Worm (Caenorhabditis elegans) whole organism, early embryonic: ENCODE measurements around the gene F56B6.6.

Experiments
- B0310.2 ChIP-seq: sonication (generic microtip); optimal IDR thresholded peaks from 2 replicates; lab custom pipeline; 2016; ENCODE audit warnings: mild to moderate bottlenecking, missing genetic modification characterization, missing compliant biosample characterization
- F13C5.2 ChIP-seq: sonication (generic microtip); optimal IDR thresholded peaks from 2 replicates; lab custom pipeline; 2017; ENCODE audit warnings: mild to moderate bottlenecking, missing genetic modification characterization, inconsistent platforms, missing compliant biosample characterization
- aly-1 ChIP-seq: sonication (generic microtip); optimal IDR thresholded peaks from 2 replicates; lab custom pipeline; 2016; ENCODE audit warnings: missing genetic modification characterization, missing compliant biosample characterization
- ama-1 ChIP-seq: fragments of 150-350 bp; optimal IDR thresholded peaks from 2 replicates; lab custom pipeline; 2014
- ceh-13 ChIP-seq: fragments of 200-800 bp; sonication (Bioruptor generic); optimal IDR thresholded peaks from 2 replicates; lab custom pipeline; 2018; ENCODE audit warnings: mild to moderate bottlenecking, missing genetic modification characterization, missing compliant biosample characterization
- ceh-36 ChIP-seq: sonication (generic microtip); optimal IDR thresholded peaks from 2 replicates; lab custom pipeline; 2016; ENCODE audit warnings: missing genetic modification characterization, inconsistent platforms, missing compliant biosample characterization
- ets-7 ChIP-seq: sonication (generic microtip); optimal IDR thresholded peaks from 2 replicates; lab custom pipeline; 2016; ENCODE audit warnings: missing genotype, missing genetic modification characterization, missing compliant biosample characterization
- flt-1 ChIP-seq: fragments of 200-800 bp; sonication (Bioruptor generic); IDR thresholded peaks from 2 replicates; pipeline ENCODE4 v1.3.6; 2022; ENCODE audit warnings: missing genetic modification characterization, missing compliant biosample characterization
- hmbx-1 ChIP-seq: sonication (generic microtip); optimal IDR thresholded peaks from 2 replicates; lab custom pipeline; 2016; ENCODE audit warnings: mild to moderate bottlenecking, missing genetic modification characterization, missing compliant biosample characterization
- hmg-4 ChIP-seq: fragments of 200-800 bp; sonication (Bioruptor generic); optimal IDR thresholded peaks from 2 replicates; lab custom pipeline; 2018; ENCODE audit warnings: mild to moderate bottlenecking, missing genetic modification characterization, missing compliant biosample characterization
- hnd-1 ChIP-seq: sonication (generic microtip); optimal IDR thresholded peaks from 2 replicates; lab custom pipeline; 2016; ENCODE audit warnings: missing genetic modification characterization, missing compliant biosample characterization
- pes-1 ChIP-seq: fragments of 200-800 bp; sonication (Bioruptor generic); IDR thresholded peaks from 2 replicates; pipeline ENCODE4 v1.3.6; 2022; ENCODE audit warnings: missing genetic modification reagents, missing genetic modification characterization, missing compliant biosample characterization
- scrt-1 ChIP-seq: fragments of 200-800 bp; sonication (Bioruptor generic); IDR thresholded peaks from 2 replicates; pipeline ENCODE4 v1.3.6; 2022; ENCODE audit warnings: missing genetic modification characterization, missing compliant biosample characterization
- sea-1 ChIP-seq: fragments of 200-800 bp; sonication (Bioruptor generic); conservative IDR thresholded peaks from 2 replicates; pipeline ENCODE4 v1.3.6; 2022; ENCODE audit warnings: missing genetic modification characterization, missing compliant biosample characterization
- tbx-11 ChIP-seq: fragments of 200-800 bp; sonication (Bioruptor generic); IDR thresholded peaks from 2 replicates; pipeline ENCODE4 v1.3.6; 2022; ENCODE audit warnings: missing genetic modification characterization, missing compliant biosample characterization
- tbx-37 ChIP-seq: fragments of 200-800 bp; sonication (Bioruptor generic); conservative IDR thresholded peaks from 2 replicates; pipeline ENCODE4 v1.3.6; 2022; ENCODE audit warnings: missing genetic modification reagents, missing genetic modification characterization, missing compliant biosample characterization
- tra-4 ChIP-seq: sonication (generic microtip); optimal IDR thresholded peaks from 2 replicates; lab custom pipeline; 2017; ENCODE audit warnings: missing genetic modification characterization, missing compliant biosample characterization

Gene F56B6.6

DNA sequence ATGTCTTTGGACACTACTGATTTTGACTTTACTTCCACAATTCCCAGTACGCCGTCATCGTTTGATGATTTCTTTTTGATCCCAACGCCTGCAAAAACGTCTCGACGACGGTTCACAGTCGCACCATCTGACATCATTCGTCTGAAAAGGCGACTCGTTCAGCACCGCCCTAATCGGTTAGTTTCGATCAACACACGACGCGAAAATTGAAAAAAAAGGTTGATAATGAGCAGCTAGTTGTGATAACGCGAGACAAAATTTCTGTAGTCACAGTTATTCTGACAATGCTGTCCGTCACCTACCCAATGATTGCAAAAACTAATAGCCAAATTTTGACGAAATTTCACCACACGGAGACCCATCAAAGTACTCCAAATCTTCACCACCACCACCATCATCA is 23.1 kb upstream of the F56B6.6 start:
- TF ChIP-seq ama-1 (lab: Kevin White, UChicago) = no peak

DNA sequence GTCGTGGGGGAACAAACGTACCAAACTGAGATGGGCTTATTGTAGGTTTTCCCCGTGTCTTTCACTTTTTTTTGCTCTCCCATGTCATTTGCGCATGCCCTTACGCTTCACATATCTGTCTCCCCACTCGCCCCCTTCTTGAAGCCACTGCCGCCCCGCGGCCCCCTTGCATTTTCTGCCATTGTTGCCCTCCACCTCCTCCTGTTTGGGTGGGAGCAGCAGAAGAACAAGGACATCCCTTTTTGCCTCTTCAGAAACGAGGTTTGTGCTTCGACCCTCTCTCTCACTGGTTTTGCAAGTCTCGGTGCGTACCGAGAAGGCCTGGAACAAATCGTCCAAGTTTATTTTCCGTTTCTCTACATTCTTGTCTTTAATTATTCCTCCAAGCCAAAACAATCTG is 21.3 kb upstream of the F56B6.6 start:
- TF ChIP-seq flt-1 (GFP tag; lab: Robert Waterston, UW) = no peak
- TF ChIP-seq hmg-4 = no peak
- no peak for TF ChIP-seq hnd-1
- TF ChIP-seq F13C5.2 (tag; lab: Kevin White, UChicago) = no peak
- no peak for TF ChIP-seq B0310.2 (tag; lab: Kevin White, UChicago)
- TF ChIP-seq pes-1 (GFP tag; lab: Robert Waterston, UW) = no peak
- TF ChIP-seq hmbx-1 (tag; lab: Kevin White, UChicago) = no peak
- TF ChIP-seq aly-1 (tag; lab: Kevin White, UChicago) = no peak
- TF ChIP-seq sea-1 (GFP tag; lab: Robert Waterston, UW) = no peak

DNA sequence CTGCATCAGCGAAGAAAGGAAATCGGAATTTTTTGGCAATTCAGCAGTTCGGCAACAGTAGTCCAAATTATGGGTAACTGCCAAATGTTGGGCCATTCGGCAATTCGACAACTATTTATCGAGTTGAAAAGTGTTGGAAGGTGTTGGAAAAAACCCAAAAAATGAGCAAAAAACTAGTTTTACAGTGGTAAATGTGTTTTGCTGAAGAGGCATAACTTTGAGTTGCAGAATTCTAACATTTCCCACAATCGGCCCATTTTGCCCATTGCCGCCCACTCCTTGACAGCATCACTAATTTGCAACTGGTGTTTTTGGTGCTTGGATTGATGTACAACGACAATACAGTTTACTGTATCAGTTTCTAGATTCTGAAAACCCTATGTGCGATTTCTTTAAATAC is 20.9 kb upstream of the F56B6.6 start:
- TF ChIP-seq ets-7 (tag; lab: Kevin White, UChicago) (no peak), F13C5.2 (tag; lab: Kevin White, UChicago) (no peak), tra-4 (tag; lab: Kevin White, UChicago) (no peak), hmg-4 (no peak), sea-1 (GFP tag; lab: Robert Waterston, UW) (no peak), pes-1 (GFP tag; lab: Robert Waterston, UW) (no peak), tbx-37 (GFP tag; lab: Robert Waterston, UW) (no peak), flt-1 (GFP tag; lab: Robert Waterston, UW) (no peak), B0310.2 (tag; lab: Kevin White, UChicago) (no peak), aly-1 (tag; lab: Kevin White, UChicago) (no peak)

DNA sequence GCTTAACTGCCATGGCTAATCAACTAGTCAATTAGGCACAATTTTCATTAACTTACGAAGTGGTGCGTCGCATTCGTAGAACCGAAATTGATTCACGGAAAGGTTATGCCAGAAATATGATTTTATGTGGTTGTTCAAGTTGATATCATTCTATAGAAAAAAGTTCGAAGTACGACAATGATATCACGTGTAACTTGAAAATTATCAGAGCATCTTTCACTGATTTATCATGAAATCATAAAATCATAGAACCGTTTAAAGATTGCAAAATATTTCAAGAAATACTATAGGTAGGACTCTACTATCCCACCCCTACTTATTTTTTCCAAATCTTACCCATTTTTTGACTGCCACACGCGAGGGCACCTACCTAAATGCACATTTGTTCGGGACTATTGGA is 20.1 kb upstream of the F56B6.6 start:
- TF ChIP-seq ceh-13 (no peak), tbx-11 (GFP tag; lab: Robert Waterston, UW) (no peak), flt-1 (GFP tag; lab: Robert Waterston, UW) (no peak), sea-1 (GFP tag; lab: Robert Waterston, UW) (no peak), hmg-4 (no peak), hnd-1 (no peak), tbx-37 (GFP tag; lab: Robert Waterston, UW) (no peak), hmbx-1 (tag; lab: Kevin White, UChicago) (no peak), ceh-36 (no peak), B0310.2 (tag; lab: Kevin White, UChicago) (no peak), tra-4 (tag; lab: Kevin White, UChicago) (no peak), ets-7 (tag; lab: Kevin White, UChicago) (no peak)

DNA sequence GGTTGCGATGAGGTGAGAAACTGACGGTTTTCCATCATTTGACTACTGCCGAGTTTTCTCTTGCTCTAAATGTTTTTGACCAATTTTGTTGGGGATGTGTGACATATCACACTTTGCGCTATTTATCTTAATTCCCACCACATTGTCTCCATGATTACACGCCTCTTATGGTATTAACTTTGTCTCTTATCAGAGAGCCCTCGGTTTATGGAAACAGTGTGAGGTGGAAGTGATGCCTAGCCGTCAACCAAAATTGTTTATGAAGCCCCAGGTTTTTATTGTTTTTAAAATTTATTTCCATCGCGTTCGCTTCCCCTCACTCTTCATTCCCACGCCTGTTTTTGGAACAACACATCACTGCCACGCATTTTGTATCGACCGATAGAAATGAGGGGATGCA is 18.4 kb upstream of the F56B6.6 start:
- no peak for TF ChIP-seq tbx-11 (GFP tag; lab: Robert Waterston, UW)
- TF ChIP-seq flt-1 (GFP tag; lab: Robert Waterston, UW) = no peak
- no peak for TF ChIP-seq hmg-4
- no peak for TF ChIP-seq sea-1 (GFP tag; lab: Robert Waterston, UW)
- no peak for TF ChIP-seq ceh-36
- no peak for TF ChIP-seq tbx-37 (GFP tag; lab: Robert Waterston, UW)
- no peak for TF ChIP-seq pes-1 (GFP tag; lab: Robert Waterston, UW)
- no peak for TF ChIP-seq hmbx-1 (tag; lab: Kevin White, UChicago)
- no peak for TF ChIP-seq scrt-1
- TF ChIP-seq aly-1 (tag; lab: Kevin White, UChicago) = no peak
- TF ChIP-seq ceh-13 = no peak
- no peak for TF ChIP-seq hnd-1
- TF ChIP-seq ama-1 (lab: Kevin White, UChicago) = no peak

DNA sequence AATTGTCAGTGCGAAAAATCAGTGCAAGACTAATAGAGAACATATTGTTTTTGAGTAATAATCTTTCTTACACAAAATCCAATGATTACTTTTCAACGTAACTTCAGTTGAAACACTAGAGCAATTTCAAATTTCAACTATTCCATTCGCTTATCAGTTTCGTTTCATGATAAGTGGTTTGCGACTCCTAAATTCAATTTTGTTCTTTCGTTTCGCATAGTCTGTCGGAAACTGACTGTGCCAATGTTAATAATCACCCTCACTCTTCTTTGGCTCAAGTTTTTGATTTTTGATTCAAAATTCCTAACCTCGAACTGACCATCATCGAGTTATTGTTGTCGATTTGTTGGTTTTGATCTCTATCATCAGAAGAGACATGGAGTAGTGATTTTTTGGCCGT is 15.9 kb upstream of the F56B6.6 start:
- TF ChIP-seq F13C5.2 (tag; lab: Kevin White, UChicago) (no peak), tbx-11 (GFP tag; lab: Robert Waterston, UW) (no peak), ama-1 (lab: Kevin White, UChicago) (no peak), aly-1 (tag; lab: Kevin White, UChicago) (no peak), hnd-1 (no peak), ceh-36 (no peak), tra-4 (tag; lab: Kevin White, UChicago) (no peak), hmg-4 (no peak), B0310.2 (tag; lab: Kevin White, UChicago) (no peak), sea-1 (GFP tag; lab: Robert Waterston, UW) (no peak), ets-7 (tag; lab: Kevin White, UChicago) (no peak), ceh-13 (no peak), pes-1 (GFP tag; lab: Robert Waterston, UW) (no peak), tbx-37 (GFP tag; lab: Robert Waterston, UW) (no peak), flt-1 (GFP tag; lab: Robert Waterston, UW) (no peak), hmbx-1 (tag; lab: Kevin White, UChicago) (no peak)

DNA sequence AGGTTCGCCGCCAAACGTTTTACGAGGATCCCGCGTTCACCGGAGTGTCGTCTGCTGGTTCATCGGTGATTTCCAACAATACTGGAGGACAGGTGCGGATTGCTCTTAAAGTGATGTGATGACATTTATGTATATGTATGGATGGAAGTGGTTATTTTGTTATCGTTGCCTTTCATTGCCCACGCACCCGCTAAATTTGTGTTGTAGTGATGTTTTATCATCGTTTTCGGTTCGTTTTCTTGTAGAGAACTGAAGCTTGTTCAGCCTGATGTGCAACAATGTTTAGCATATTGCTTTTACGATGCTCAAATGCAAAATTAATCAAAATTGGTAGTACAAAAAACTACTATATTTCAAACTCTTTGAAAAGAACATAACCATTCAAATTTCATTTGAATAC is 15.0 kb upstream of the F56B6.6 start:
- TF ChIP-seq ets-7 (tag; lab: Kevin White, UChicago) (no peak), pes-1 (GFP tag; lab: Robert Waterston, UW) (no peak), tbx-37 (GFP tag; lab: Robert Waterston, UW) (no peak), ceh-13 (no peak), scrt-1 (no peak), hnd-1 (no peak), hmbx-1 (tag; lab: Kevin White, UChicago) (no peak), B0310.2 (tag; lab: Kevin White, UChicago) (no peak), ceh-36 (no peak), tbx-11 (GFP tag; lab: Robert Waterston, UW) (no peak), flt-1 (GFP tag; lab: Robert Waterston, UW) (no peak), sea-1 (GFP tag; lab: Robert Waterston, UW) (no peak), ama-1 (lab: Kevin White, UChicago) (no peak)

DNA sequence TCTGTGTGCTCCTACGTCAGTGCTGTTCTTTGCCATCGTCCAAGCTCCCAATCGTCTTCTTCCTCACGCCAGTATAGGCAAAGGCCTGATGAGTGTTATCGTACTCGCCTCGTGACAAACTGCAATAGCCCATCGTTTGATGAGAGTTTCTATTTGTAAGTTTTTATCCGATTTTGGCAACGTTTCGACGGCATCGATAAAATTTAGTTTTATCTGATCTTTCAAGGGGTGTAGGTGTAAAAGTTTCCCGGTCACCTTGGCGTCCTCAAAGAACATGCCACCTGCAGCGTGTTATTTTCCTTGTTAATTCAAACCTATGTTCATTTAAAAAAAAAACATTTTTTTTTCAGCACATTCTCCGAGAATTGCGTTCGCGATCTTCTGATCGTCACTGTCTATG is 14.3 kb upstream of the F56B6.6 start:
- TF ChIP-seq ceh-13 (no peak), ets-7 (tag; lab: Kevin White, UChicago) (no peak), tbx-11 (GFP tag; lab: Robert Waterston, UW) (no peak), tbx-37 (GFP tag; lab: Robert Waterston, UW) (no peak), scrt-1 (no peak), ama-1 (lab: Kevin White, UChicago) (no peak), sea-1 (GFP tag; lab: Robert Waterston, UW) (no peak), aly-1 (tag; lab: Kevin White, UChicago) (no peak), hmg-4 (no peak), tra-4 (tag; lab: Kevin White, UChicago) (no peak)
